Fruit fly (Drosophila melanogaster): ENCODE results near the gene CG34129.

- TF ChIP-seq CG8301 (tag; optimal IDR thresholded peaks at IDR 0.05): no peak
- TF ChIP-seq CG13204 (GFP tag; optimal IDR thresholded peaks at IDR 0.05): no peak
- no peak for TF ChIP-seq Pif1A (GFP tag; optimal IDR thresholded peaks at IDR 0.05)
- TF ChIP-seq rn (GFP tag; IDR thresholded peaks at IDR 0.05): no peak
- TF ChIP-seq fd96Ca (GFP tag; IDR thresholded peaks at IDR 0.05): no peak
- no peak for TF ChIP-seq gl (tag; optimal IDR thresholded peaks at IDR 0.05)
- no peak for TF ChIP-seq EcR (GFP tag; optimal IDR thresholded peaks at IDR 0.05)
- TF ChIP-seq Ets98B (GFP tag; IDR thresholded peaks at IDR 0.05): no peak
- no peak for TF ChIP-seq Snoo (tag; optimal IDR thresholded peaks at IDR 0.05)
- no peak for TF ChIP-seq CG12605 (GFP tag; IDR thresholded peaks at IDR 0.05)
- no peak for TF ChIP-seq Pif1B (GFP tag; optimal IDR thresholded peaks at IDR 0.05)
These were observed 21.9 kb upstream of the CG34129 start for dm6 chr3R:26212935-26213334.
